Fruit fly (Drosophila melanogaster) whole organism, embryonic: ENCODE measurements around the gene Col4a1.

ENCODE experiments used
- Atf3 ChIP-seq: fragments of 200-800 bp; sonication (Bioruptor generic); optimal IDR thresholded peaks from 3 replicates; lab custom pipeline; 2016; ENCODE audit warnings: missing biosample characterization, missing genetic modification characterization
- BEAF-32 ChIP-seq: fragments of 200-800 bp; sonication (Bioruptor generic); optimal IDR thresholded peaks from 3 replicates; lab custom pipeline; 2017; ENCODE audit warnings: missing biosample characterization, missing genetic modification characterization, mild to moderate bottlenecking, moderate library complexity, missing genetic modification reagents
- BtbVII ChIP-seq: fragments of 200-800 bp; sonication (Bioruptor generic); optimal IDR thresholded peaks from 3 replicates; lab custom pipeline; 2017; ENCODE audit warnings: missing biosample characterization, mild to moderate bottlenecking, missing genetic modification characterization
- CG10543 ChIP-seq: fragments of 200-800 bp; sonication (Bioruptor generic); optimal IDR thresholded peaks from 3 replicates; lab custom pipeline; 2017; ENCODE audit warnings: missing biosample characterization, mild to moderate bottlenecking, missing genetic modification characterization, moderate library complexity
- CG11695 ChIP-seq: fragments of 200-800 bp; sonication (Bioruptor generic); IDR thresholded peaks from 3 replicates; pipeline ENCODE4 v1.3.6; 2022; ENCODE audit warnings: missing biosample characterization, missing genetic modification characterization
- CG14441 ChIP-seq: fragments of 200-800 bp; sonication (Bioruptor generic); IDR thresholded peaks from 2 replicates; pipeline ENCODE4 v1.3.6; 2022; ENCODE audit warnings: missing biosample characterization, missing genetic modification characterization
- CG15479 ChIP-seq: fragments of 200-800 bp; sonication (Bioruptor generic); optimal IDR thresholded peaks from 3 replicates; lab custom pipeline; 2019; ENCODE audit warnings: missing biosample characterization, mild to moderate bottlenecking, missing genetic modification characterization, moderate library complexity
- CG3065 ChIP-seq: fragments of 200-800 bp; sonication (Bioruptor generic); optimal IDR thresholded peaks from 2 replicates; lab custom pipeline; 2016; ENCODE audit warnings: missing biosample characterization, missing genetic modification characterization
- CG4424 ChIP-seq: fragments of 200-800 bp; sonication (Bioruptor generic); optimal IDR thresholded peaks from 3 replicates; lab custom pipeline; 2016; ENCODE audit warnings: missing biosample characterization, missing genetic modification characterization
- CG5245 ChIP-seq: fragments of 200-800 bp; sonication (Bioruptor generic); optimal IDR thresholded peaks from 3 replicates; lab custom pipeline; 2016; ENCODE audit warnings: missing biosample characterization, missing genetic modification characterization
- CG6175 ChIP-seq: fragments of 200-800 bp; sonication (Bioruptor generic); IDR thresholded peaks from 3 replicates; pipeline ENCODE4 v1.3.6; 2022; ENCODE audit warnings: missing biosample characterization, missing genetic modification characterization
- CG7372 ChIP-seq: fragments of 200-800 bp; sonication (Bioruptor generic); IDR thresholded peaks from 2 replicates; pipeline ENCODE4 v1.3.6; 2022; ENCODE audit warnings: missing biosample characterization, missing genetic modification characterization
- D19A ChIP-seq: fragments of 200-800 bp; optimal IDR thresholded peaks from 3 replicates; lab custom pipeline; 2019; ENCODE audit warnings: missing biosample characterization, mild to moderate bottlenecking, missing genetic modification characterization, moderate library complexity
- Dref ChIP-seq: fragments of 200-800 bp; sonication (Bioruptor generic); IDR thresholded peaks from 2 replicates; pipeline ENCODE4 v1.3.6; 2022; ENCODE audit warnings: missing biosample characterization, missing genetic modification characterization
- Ets65A ChIP-seq: fragments of 200-800 bp; sonication (Bioruptor generic); peaks from one replicate; lab custom pipeline; 2016; ENCODE audit warnings: missing biosample characterization, missing genetic modification characterization
- Fer3 ChIP-seq: fragments of 200-800 bp; sonication (Bioruptor generic); optimal IDR thresholded peaks from 2 replicates; lab custom pipeline; 2018; ENCODE audit warnings: missing biosample characterization, mild to moderate bottlenecking, missing genetic modification characterization, moderate library complexity
- GATAe ChIP-seq: fragments of 200-800 bp; sonication (Bioruptor generic); conservative IDR thresholded peaks from 2 replicates; pipeline ENCODE4 v1.3.6; 2022; ENCODE audit warnings: missing biosample characterization, missing genetic modification characterization
- H2.0 ChIP-seq: fragments of 200-800 bp; sonication (Bioruptor generic); IDR thresholded peaks from 2 replicates; pipeline ENCODE4 v1.3.6; 2022; ENCODE audit warnings: missing biosample characterization, missing genetic modification characterization
- HLH54F ChIP-seq: fragments of 200-800 bp; sonication (Bioruptor generic); optimal IDR thresholded peaks from 3 replicates; lab custom pipeline; 2016; ENCODE audit warnings: missing biosample characterization, missing genetic modification characterization
- Med ChIP-seq: fragments of 200-800 bp; sonication (Bioruptor generic); peaks from one replicate; lab custom pipeline; 2016; ENCODE audit warnings: missing biosample characterization, missing genetic modification characterization, mild to moderate bottlenecking, inconsistent platforms, moderate library complexity
- NC2α ChIP-seq: fragments of 200-800 bp; sonication (Bioruptor generic); optimal IDR thresholded peaks from 2 replicates; lab custom pipeline; 2016; ENCODE audit warnings: missing biosample characterization, missing genetic modification characterization
- NK7.1 ChIP-seq: fragments of 200-800 bp; sonication (Bioruptor generic); optimal IDR thresholded peaks from 3 replicates; lab custom pipeline; 2016; ENCODE audit warnings: missing biosample characterization, missing genetic modification characterization
- Nf-YA ChIP-seq: fragments of 200-800 bp; sonication (Bioruptor generic); IDR thresholded peaks from 2 replicates; pipeline ENCODE4 v1.3.6; 2022; ENCODE audit warnings: missing biosample characterization, missing genetic modification characterization
- Ptx1 ChIP-seq: fragments of 200-800 bp; sonication (Bioruptor generic); IDR thresholded peaks from 2 replicates; pipeline ENCODE4 v1.3.6; 2022; ENCODE audit warnings: missing biosample characterization, missing genetic modification characterization
- Ssrp ChIP-seq: fragments of 200-800 bp; sonication (Bioruptor generic); optimal IDR thresholded peaks from 2 replicates; lab custom pipeline; 2018; ENCODE audit warnings: missing biosample characterization, mild to moderate bottlenecking, missing genetic modification characterization, moderate library complexity
- TFAM ChIP-seq: fragments of 200-800 bp; sonication (Bioruptor generic); optimal IDR thresholded peaks from 2 replicates; lab custom pipeline; 2017; ENCODE audit warnings: missing biosample characterization, missing genetic modification characterization, inconsistent platforms
- Trl ChIP-seq, 3 experiments: fragments of >200 bp in 2 of 3; fragments of 200-800 bp in 1 of 3; sonication (Bioruptor generic) in 1 of 3; optimal IDR thresholded peaks; 2 replicates in 1 of 3; 3 replicates in 2 of 3; lab custom pipeline; 2016 to 2017; ENCODE audit warnings: missing biosample characterization in 1 of 3, missing genetic modification characterization in 1 of 3
- Vsx1 ChIP-seq: fragments of 200-800 bp; sonication (Bioruptor generic); optimal IDR thresholded peaks from 2 replicates; lab custom pipeline; 2017; ENCODE audit warnings: missing biosample characterization, mild to moderate bottlenecking, missing genetic modification characterization, missing genetic modification reagents
- ase ChIP-seq: fragments of 200-800 bp; sonication (Bioruptor generic); IDR thresholded peaks from 3 replicates; pipeline ENCODE4 v1.3.6; 2022; ENCODE audit warnings: missing biosample characterization, missing genetic modification characterization
- bbx ChIP-seq: fragments of 200-800 bp; sonication (Bioruptor generic); IDR thresholded peaks from 2 replicates; pipeline ENCODE4 v1.3.6; 2022; ENCODE audit warnings: missing biosample characterization, missing genetic modification characterization; ENCODE audit not compliant: partially characterized antibody
- bsh ChIP-seq, 2 experiments: fragments of 200-800 bp; sonication (Bioruptor generic); optimal IDR thresholded peaks; 2 replicates each; lab custom pipeline; 2017 to 2018; ENCODE audit warnings: mild to moderate bottlenecking in 2 of 2, missing biosample characterization in 2 of 2, missing genetic modification characterization in 2 of 2, moderate library complexity in 1 of 2
- crp ChIP-seq, 2 experiments: fragments of 200-800 bp; sonication (Bioruptor generic); optimal IDR thresholded peaks; 2 replicates in 1 of 2; 3 replicates in 1 of 2; lab custom pipeline; 2017; ENCODE audit warnings: missing biosample characterization in 2 of 2, missing genetic modification characterization in 2 of 2, mild to moderate bottlenecking in 1 of 2, moderate library complexity in 1 of 2
- eve ChIP-seq, 2 experiments: fragments of >200 bp; optimal IDR thresholded peaks; 2 replicates each; lab custom pipeline; 2017; ENCODE audit warnings: missing biosample characterization in 2 of 2, missing genetic modification characterization in 2 of 2
- exex ChIP-seq: fragments of 200-800 bp; sonication (Bioruptor generic); optimal IDR thresholded peaks from 4 replicates; lab custom pipeline; 2018; ENCODE audit warnings: missing biosample characterization, mild to moderate bottlenecking, missing genetic modification characterization, moderate library complexity
- ftz-f1 ChIP-seq: fragments of 200-800 bp; sonication (Bioruptor generic); optimal IDR thresholded peaks from 2 replicates; lab custom pipeline; 2016; ENCODE audit warnings: missing biosample characterization, missing genetic modification characterization
- gce ChIP-seq: fragments of 200-800 bp; sonication (Bioruptor generic); IDR thresholded peaks from 3 replicates; pipeline ENCODE4 v1.3.6; 2022; ENCODE audit warnings: missing biosample characterization, missing genetic modification characterization
- gcm ChIP-seq: fragments of 200-800 bp; sonication (Bioruptor generic); optimal IDR thresholded peaks from 2 replicates; lab custom pipeline; 2019; ENCODE audit warnings: missing biosample characterization, mild to moderate bottlenecking, missing genetic modification characterization, moderate library complexity
- ken ChIP-seq: fragments of 200-800 bp; sonication (Bioruptor generic); IDR thresholded peaks from 3 replicates; pipeline ENCODE4 v1.3.6; 2022; ENCODE audit warnings: missing biosample characterization, missing genetic modification characterization
- klu ChIP-seq: fragments of 200-800 bp; sonication (Bioruptor generic); IDR thresholded peaks from 2 replicates; pipeline ENCODE4 v1.3.6; 2022; ENCODE audit warnings: missing biosample characterization, missing genetic modification characterization
- mirr ChIP-seq: fragments of 200-800 bp; sonication (Bioruptor generic); optimal IDR thresholded peaks from 3 replicates; lab custom pipeline; 2018; ENCODE audit warnings: missing biosample characterization, mild to moderate bottlenecking, missing genetic modification characterization
- pb ChIP-seq: fragments of 200-800 bp; sonication (Bioruptor generic); optimal IDR thresholded peaks from 3 replicates; lab custom pipeline; 2016; ENCODE audit warnings: missing biosample characterization, missing genetic modification characterization
- pros ChIP-seq: fragments of 200-800 bp; sonication (Bioruptor generic); optimal IDR thresholded peaks from 3 replicates; lab custom pipeline; 2019; ENCODE audit warnings: missing biosample characterization, mild to moderate bottlenecking, missing genetic modification characterization, moderate library complexity
- pzg ChIP-seq: fragments of 200-800 bp; sonication (Bioruptor generic); optimal IDR thresholded peaks from 3 replicates; lab custom pipeline; 2018; ENCODE audit warnings: missing biosample characterization, mild to moderate bottlenecking, missing genetic modification characterization, moderate library complexity
- sisA ChIP-seq: fragments of 200-800 bp; sonication (Bioruptor generic); IDR thresholded peaks from 2 replicates; pipeline ENCODE4 v1.3.6; 2022; ENCODE audit warnings: missing biosample characterization, missing genetic modification characterization
- sr ChIP-seq: fragments of 200-800 bp; sonication (Bioruptor generic); IDR thresholded peaks from 3 replicates; pipeline ENCODE4 v1.3.6; 2022; ENCODE audit warnings: missing biosample characterization, missing genetic modification characterization
- sug ChIP-seq: fragments of 200-800 bp; optimal IDR thresholded peaks from 2 replicates; lab custom pipeline; 2019; ENCODE audit warnings: missing biosample characterization, mild to moderate bottlenecking, missing genetic modification characterization, moderate library complexity
- tin ChIP-seq: fragments of 200-800 bp; sonication (Bioruptor generic); optimal IDR thresholded peaks from 3 replicates; lab custom pipeline; 2016; ENCODE audit warnings: missing biosample characterization, missing genetic modification characterization

Gene Col4a1

DNA sequence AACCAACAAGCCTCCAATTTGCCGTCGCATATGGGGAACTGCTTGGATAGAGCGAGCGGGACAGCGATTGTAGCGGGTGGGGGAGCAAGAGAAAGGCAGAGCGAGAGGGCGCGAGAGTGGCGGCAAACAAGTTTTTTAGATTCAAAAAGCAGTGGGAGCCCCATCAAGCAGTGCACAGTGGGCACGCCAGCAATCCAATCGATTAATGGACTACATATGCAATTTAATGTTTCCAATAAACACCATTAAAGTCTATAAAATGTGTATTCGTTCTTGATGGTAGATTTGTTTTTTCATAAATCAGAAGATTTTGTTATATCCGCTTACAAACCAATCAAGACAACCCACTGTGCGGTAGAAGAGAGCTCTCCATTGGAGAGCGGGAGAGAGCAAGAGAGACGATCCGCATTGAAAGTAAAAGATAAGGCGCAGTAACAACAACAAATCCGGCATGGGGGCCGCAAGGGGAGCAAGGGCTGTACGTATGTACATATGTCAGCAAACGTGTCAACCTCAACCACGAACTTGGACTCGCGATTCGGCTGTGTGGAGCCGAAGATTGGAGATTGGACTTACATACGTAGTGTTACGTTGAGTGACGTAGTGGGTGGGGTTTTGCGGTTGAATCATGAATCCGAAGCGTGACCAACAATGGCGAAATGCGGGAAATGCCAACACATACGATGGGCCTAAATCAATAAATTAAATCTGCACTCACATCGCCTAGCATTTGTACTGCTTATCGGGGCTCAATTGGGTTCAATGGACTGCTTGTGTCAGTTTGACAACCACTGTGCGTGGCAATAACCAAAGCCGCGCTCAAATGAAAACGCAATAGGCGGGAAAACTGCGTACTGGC lies 31.8 kb upstream of the Col4a1 start (continued):
- TF ChIP-seq TFAM (GFP tag; lab: Kevin White, UChicago) (peak; percentile 94), sisA (GFP tag; lab: Robert Waterston, UW) (peak; percentile 100), CG3065 (GFP tag; lab: Kevin White, UChicago) (peak; percentile 98), Fer3 (peak; percentile 99), klu (GFP tag; lab: Robert Waterston, UW) (peak; percentile 98), Nf-YA (GFP tag; lab: Robert Waterston, UW) (peak; percentile 98), Vsx1 (peak; percentile 96), gce (GFP tag; lab: Robert Waterston, UW) (peak; percentile 99), mirr (GFP tag; lab: Kevin White, UChicago) (peak; percentile 99), NC2α (GFP tag; lab: Kevin White, UChicago) (peak; percentile 98), CG4424 (GFP tag; lab: Kevin White, UChicago) (peak; percentile 99), NK7.1 (GFP tag; lab: Kevin White, UChicago) (peak; percentile 98), Atf3 (peak; percentile 99), BtbVII (peak; percentile 98), Dref (GFP tag; lab: Robert Waterston, UW) (no peak; the same call in 1 of the 2 replicates), CG14441 (GFP tag; lab: Robert Waterston, UW) (peak; percentile 99), bbx (GFP tag; lab: Robert Waterston, UW) (peak; percentile 63), CG7372 (GFP tag; lab: Robert Waterston, UW) (peak; percentile 99), Trl (optimal IDR thresholded peaks at IDR 0.05; lab: Kevin White, UChicago) (peak; percentile 91 to 94), Trl (GFP tag; optimal IDR thresholded peaks at IDR 0.05; lab: Kevin White, UChicago) (peak; percentile 99), ken (peak; percentile 99), Med (GFP tag; lab: Kevin White, UChicago) (peak; percentile 100), HLH54F (peak; percentile 99), bsh (GFP tag; optimal IDR thresholded peaks at IDR 0.05; lab: Kevin White, UChicago) (peak; percentile 98 to 99), sr (GFP tag; lab: Robert Waterston, UW) (peak; percentile 98), pzg (GFP tag; lab: Kevin White, UChicago) (peak; percentile 41), H2.0 (GFP tag; lab: Robert Waterston, UW) (peak; percentile 99), tin (GFP tag; lab: Kevin White, UChicago) (peak; percentile 99), CG6175 (peak; percentile 98), ase (GFP tag; lab: Robert Waterston, UW) (peak; percentile 100)

DNA sequence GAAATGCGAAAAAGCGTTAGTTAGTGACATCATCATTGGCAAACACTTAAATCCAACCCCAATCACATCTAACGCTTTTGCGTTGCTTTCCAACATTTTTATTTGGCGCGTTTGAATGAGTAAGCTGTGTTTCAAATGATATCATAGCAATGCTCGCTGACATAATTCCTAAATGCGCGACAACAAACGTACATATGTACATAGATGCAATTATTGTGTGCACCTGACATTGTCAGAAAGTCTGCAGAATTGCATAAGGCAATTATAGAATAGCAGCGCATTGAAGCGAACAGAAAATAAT lies 31.2 kb upstream of the Col4a1 start:
- TF ChIP-seq CG11695 (no peak), Ets65A (GFP tag; lab: Kevin White, UChicago) (peak; percentile 80), BEAF-32 (peak; percentile 19), Ssrp (peak; percentile 14), CG15479 (GFP tag; lab: Kevin White, UChicago) (peak; percentile 77), CG5245 (GFP tag; lab: Kevin White, UChicago) (no peak), Ptx1 (GFP tag; lab: Robert Waterston, UW) (0 out of 2 replicates have a peak, but pooled peaks have one; percentile 5)

dm6 chr2L:4998571-4999191 lies 30.7 kb upstream of the Col4a1 start:
- TF ChIP-seq pb (GFP tag; lab: Kevin White, UChicago) = no peak
- TF ChIP-seq D19A (tag; lab: Kevin White, UChicago) = peak; percentile 86
- TF ChIP-seq CG10543 (GFP tag; lab: Kevin White, UChicago) = no peak
- TF ChIP-seq ftz-f1 (GFP tag; lab: Kevin White, UChicago) = no peak
- TF ChIP-seq GATAe = 0 out of 2 replicates have a peak, but pooled peaks have one; percentile 29
- TF ChIP-seq eve (GFP tag; optimal IDR thresholded peaks at IDR 0.05; lab: Kevin White, UChicago) = peak in 1 of 2 experiments; percentile 37
- TF ChIP-seq sug = peak; percentile 40
- peak; percentile 23 to 55 for TF ChIP-seq Trl (optimal IDR thresholded peaks at IDR 0.05; lab: Kevin White, UChicago)
- TF ChIP-seq Trl (GFP tag; optimal IDR thresholded peaks at IDR 0.05; lab: Kevin White, UChicago) = no peak
- TF ChIP-seq gcm (GFP tag; lab: Kevin White, UChicago) = peak; percentile 46
- peak; percentile 51 for TF ChIP-seq pros (GFP tag; lab: Kevin White, UChicago)
- TF ChIP-seq mirr (GFP tag; lab: Kevin White, UChicago) = peak; percentile 47
- peak; percentile 95 for TF ChIP-seq exex (tag; lab: Kevin White, UChicago)
- TF ChIP-seq crp (GFP tag; optimal IDR thresholded peaks at IDR 0.05; lab: Kevin White, UChicago) = no peak
